Fruit fly (Drosophila melanogaster) whole organism, prepupa: ENCODE data around the gene CG46303.

ENCODE experiments used
- CG11762 ChIP-seq: fragments of 200-800 bp; sonication (Bioruptor generic); optimal IDR thresholded peaks from 3 replicates; lab custom pipeline; 2016; ENCODE audit warnings: missing biosample characterization, missing genetic modification characterization; ENCODE audit not compliant: insufficient read depth
- CG16779 ChIP-seq: fragments of 200-800 bp; sonication (Bioruptor generic); optimal IDR thresholded peaks from 3 replicates; lab custom pipeline; 2017; ENCODE audit warnings: missing biosample characterization, mild to moderate bottlenecking, missing genetic modification characterization
- CG8319 ChIP-seq: fragments of 200-800 bp; sonication (Bioruptor generic); optimal IDR thresholded peaks from 3 replicates; lab custom pipeline; 2016; ENCODE audit warnings: missing biosample characterization, missing genetic modification characterization
- Eip93F ChIP-seq: fragments of 200-800 bp; sonication (Bioruptor generic); optimal IDR thresholded peaks from 2 replicates; lab custom pipeline; 2016; ENCODE audit warnings: missing biosample characterization, mild to moderate bottlenecking, missing genetic modification characterization
- Hr39 ChIP-seq: fragments of 200-800 bp; sonication (Bioruptor generic); optimal IDR thresholded peaks from 2 replicates; lab custom pipeline; 2016; ENCODE audit warnings: missing biosample characterization, missing genetic modification characterization
- Hr4 ChIP-seq: fragments of 200-800 bp; sonication (Bioruptor generic); optimal IDR thresholded peaks from 3 replicates; lab custom pipeline; 2016; ENCODE audit warnings: missing biosample characterization, missing genetic modification characterization
- Sox102F ChIP-seq: fragments of 200-800 bp; sonication (Bioruptor generic); optimal IDR thresholded peaks from 2 replicates; lab custom pipeline; 2016; ENCODE audit warnings: missing biosample characterization, mild to moderate bottlenecking, missing genetic modification characterization
- achi ChIP-seq: fragments of 200-800 bp; sonication (Bioruptor generic); optimal IDR thresholded peaks from 3 replicates; lab custom pipeline; 2016; ENCODE audit warnings: missing biosample characterization, missing genetic modification characterization
- fd59A ChIP-seq: fragments of 200-800 bp; sonication (Bioruptor generic); optimal IDR thresholded peaks from 2 replicates; lab custom pipeline; 2017; ENCODE audit warnings: missing biosample characterization, mild to moderate bottlenecking, missing genetic modification characterization, missing genetic modification reagents
- fkh ChIP-seq: fragments of 200-800 bp; sonication (Bioruptor generic); optimal IDR thresholded peaks from 3 replicates; lab custom pipeline; 2017; ENCODE audit warnings: missing biosample characterization, mild to moderate bottlenecking, missing genetic modification characterization, moderate library complexity
- salr ChIP-seq, 2 experiments: fragments of 200-800 bp; sonication (Bioruptor generic); optimal IDR thresholded peaks; 3 replicates each; lab custom pipeline; 2016 to 2018; ENCODE audit warnings: missing biosample characterization in 2 of 2, missing genetic modification characterization in 2 of 2, mild to moderate bottlenecking in 1 of 2

- TF ChIP-seq Hr39 (no peak), Hr4 (no peak), Eip93F (GFP tag; lab: Kevin White, UChicago) (no peak), fd59A (no peak), fkh (no peak), Sox102F (GFP tag; lab: Kevin White, UChicago) (no peak), salr (GFP tag; optimal IDR thresholded peaks at IDR 0.05; lab: Kevin White, UChicago) (no peak), CG11762 (no peak), CG8319 (no peak), CG16779 (tag; lab: Kevin White, UChicago) (no peak), achi (no peak)
These were observed 19.9 kb upstream of the CG46303 start, which contains the start of gene CG11000 for dm6 chr3R:5801703-5802436.
